Worm (Caenorhabditis elegans): ENCODE data around the gene K01D12.10.

K01D12.10 gene

ce11 chrV:12411909-12412308 lies 5.9 kb downstream of the K01D12.10 start, which contains the start of gene cdr-7:
TSS of gene cdr-7 (minus strand) at chrV:12412113.
- no peak for TF ChIP-seq T22C8.4 (GFP tag; IDR thresholded peaks at IDR 0.05)
- TF ChIP-seq ref-1 (GFP tag; conservative IDR thresholded peaks at IDR 0.05), result no peak

DNA sequence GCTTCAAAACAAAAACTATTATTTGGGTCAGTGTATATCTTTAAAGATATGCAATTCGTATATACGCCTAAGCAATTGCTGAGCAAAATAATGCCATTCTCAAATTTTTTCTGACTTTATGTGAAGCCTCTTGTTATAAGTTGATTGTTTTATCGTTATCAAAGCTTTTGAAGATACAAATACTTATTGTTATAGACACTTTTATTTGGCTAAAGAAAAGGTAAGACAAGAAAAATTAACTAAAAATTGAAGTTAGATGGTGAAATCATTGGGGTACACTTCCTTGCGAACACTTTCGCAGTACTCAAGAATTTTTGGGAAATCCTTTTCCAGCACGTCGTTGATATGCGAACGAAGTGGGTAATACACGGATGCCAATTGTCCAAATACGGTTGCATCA lies 6.3 kb downstream of the K01D12.10 start:
- TF ChIP-seq tab-1 (GFP tag; IDR thresholded peaks at IDR 0.05) (no peak), flt-1 (GFP tag; IDR thresholded peaks at IDR 0.05) (no peak), med-1 (GFP tag; optimal IDR thresholded peaks at IDR 0.05; ENCODE audit: insufficient read depth) (no peak), ztf-23 (GFP tag; IDR thresholded peaks at IDR 0.05) (no peak), ref-1 (GFP tag; conservative IDR thresholded peaks at IDR 0.05) (no peak), ztf-29 (GFP tag; IDR thresholded peaks at IDR 0.05) (no peak), T22C8.4 (GFP tag; IDR thresholded peaks at IDR 0.05) (no peak), cog-1 (tag; optimal IDR thresholded peaks at IDR 0.05) (no peak), klf-2 (GFP tag; conservative IDR thresholded peaks at IDR 0.05) (no peak)

DNA sequence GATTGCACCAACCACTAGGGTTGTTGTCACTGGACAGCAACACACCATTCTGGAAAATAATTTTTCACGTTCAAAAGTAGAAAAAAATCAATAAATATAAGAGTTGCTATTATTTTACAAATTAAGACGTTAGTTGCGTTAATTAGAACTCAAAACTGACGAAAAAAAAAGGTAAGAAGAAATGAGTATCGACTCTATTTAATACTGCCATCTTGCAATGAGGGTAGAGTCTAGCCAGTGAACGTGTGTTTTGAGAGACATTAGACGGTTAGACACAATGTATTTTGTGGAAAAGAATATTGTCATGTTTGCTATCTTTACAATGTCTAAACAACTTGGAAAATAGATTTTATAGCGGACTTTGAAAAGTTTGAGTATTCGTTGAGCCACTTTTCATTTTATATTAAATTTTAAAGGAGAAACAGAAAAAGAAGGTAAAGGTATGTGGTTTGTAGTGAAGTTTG lies 7.7 kb downstream of the K01D12.10 start, which contains the start of gene cdr-6:
cdr-6 (minus strand) TSS at position 51 of the 464 bp plus-strand sequence.
- TF ChIP-seq med-1 (GFP tag; optimal IDR thresholded peaks at IDR 0.05; ENCODE audit: insufficient read depth), result no peak

- no peak for TF ChIP-seq ztf-23 (GFP tag; IDR thresholded peaks at IDR 0.05)
- TF ChIP-seq T22C8.4 (GFP tag; IDR thresholded peaks at IDR 0.05), result no peak
- TF ChIP-seq med-1 (GFP tag; optimal IDR thresholded peaks at IDR 0.05; ENCODE audit: insufficient read depth), result no peak
- no peak for TF ChIP-seq cog-1 (tag; optimal IDR thresholded peaks at IDR 0.05)
- TF ChIP-seq flt-1 (GFP tag; IDR thresholded peaks at IDR 0.05), result no peak
- no peak for TF ChIP-seq ztf-29 (GFP tag; IDR thresholded peaks at IDR 0.05)
- TF ChIP-seq tab-1 (GFP tag; IDR thresholded peaks at IDR 0.05), result no peak
- no peak for TF ChIP-seq klf-2 (GFP tag; conservative IDR thresholded peaks at IDR 0.05)
- TF ChIP-seq ref-1 (GFP tag; conservative IDR thresholded peaks at IDR 0.05), result no peak
Observed at ce11 chrV:12414362-12414761, 8.3 kb downstream of the K01D12.10 start.

ce11 chrV:12415656-12416055 lies 9.6 kb downstream of the K01D12.10 start, which contains the start of gene cdr-2:
TSS of gene cdr-2 (minus strand) at chrV:12415709.
- TF ChIP-seq cog-1 (tag; optimal IDR thresholded peaks at IDR 0.05), result no peak
- TF ChIP-seq flt-1 (GFP tag; IDR thresholded peaks at IDR 0.05), result no peak
- no peak for TF ChIP-seq T22C8.4 (GFP tag; IDR thresholded peaks at IDR 0.05)
- no peak for TF ChIP-seq klf-2 (GFP tag; conservative IDR thresholded peaks at IDR 0.05)
- no peak for TF ChIP-seq med-1 (GFP tag; optimal IDR thresholded peaks at IDR 0.05; ENCODE audit: insufficient read depth)
- no peak for TF ChIP-seq ref-1 (GFP tag; conservative IDR thresholded peaks at IDR 0.05)
- no peak for TF ChIP-seq ztf-23 (GFP tag; IDR thresholded peaks at IDR 0.05)
- no peak for TF ChIP-seq tab-1 (GFP tag; IDR thresholded peaks at IDR 0.05)
- no peak for TF ChIP-seq ztf-29 (GFP tag; IDR thresholded peaks at IDR 0.05)

DNA sequence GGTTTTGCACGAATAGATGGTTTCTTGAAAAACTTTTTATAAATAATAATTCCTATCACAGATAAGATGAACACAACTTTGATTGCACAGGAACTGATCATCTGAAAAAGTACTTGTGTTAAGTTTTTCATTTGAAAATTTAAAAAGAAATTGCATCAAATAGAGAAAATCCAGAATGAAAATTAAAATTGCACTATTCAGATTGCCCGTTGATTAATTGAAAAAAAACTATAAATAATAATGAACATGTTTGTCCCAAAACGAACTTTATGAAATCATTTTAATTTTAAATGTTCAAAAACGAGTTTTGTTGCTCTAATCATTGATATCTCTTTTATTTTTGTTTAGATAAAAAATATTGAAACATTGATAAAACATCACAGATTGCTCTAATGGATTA lies 11.2 kb downstream of the K01D12.10 start, which contains the start of gene cdr-3:
cdr-3 (minus strand) TSS at position 101 of the 400 bp plus-strand sequence.
- TF ChIP-seq tab-1 (GFP tag; IDR thresholded peaks at IDR 0.05) (no peak), med-1 (GFP tag; optimal IDR thresholded peaks at IDR 0.05; ENCODE audit: insufficient read depth) (no peak), ztf-29 (GFP tag; IDR thresholded peaks at IDR 0.05) (no peak), flt-1 (GFP tag; IDR thresholded peaks at IDR 0.05) (no peak), cog-1 (tag; optimal IDR thresholded peaks at IDR 0.05) (no peak), klf-2 (GFP tag; conservative IDR thresholded peaks at IDR 0.05) (no peak), T22C8.4 (GFP tag; IDR thresholded peaks at IDR 0.05) (no peak), ref-1 (GFP tag; conservative IDR thresholded peaks at IDR 0.05) (no peak), ztf-23 (GFP tag; IDR thresholded peaks at IDR 0.05) (no peak)

DNA sequence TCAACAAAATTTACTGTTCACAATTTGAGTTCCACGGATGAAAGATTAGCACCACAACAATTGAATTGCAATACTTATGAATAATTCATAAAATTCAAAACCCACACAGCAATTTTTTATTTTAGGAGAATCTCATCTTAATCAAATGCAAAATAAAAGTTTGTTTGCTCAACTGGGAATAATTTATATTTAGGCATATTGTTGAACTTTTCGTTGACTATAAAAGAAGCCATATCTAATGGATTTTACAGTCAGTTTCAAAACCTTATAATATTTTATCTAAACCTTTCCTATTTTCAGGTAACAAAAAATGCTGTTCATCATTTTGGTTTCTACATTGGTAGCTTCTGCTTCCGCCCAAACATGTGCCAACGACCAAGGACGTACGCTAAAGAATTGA lies 12.3 kb downstream of the K01D12.10 start, which contains the start of gene C54D10.3:
C54D10.3 (plus strand) TSS at position 301 of the 400 bp plus-strand sequence.
- no peak for TF ChIP-seq cog-1 (tag; optimal IDR thresholded peaks at IDR 0.05)
- no peak for TF ChIP-seq ztf-29 (GFP tag; IDR thresholded peaks at IDR 0.05)
- no peak for TF ChIP-seq tab-1 (GFP tag; IDR thresholded peaks at IDR 0.05)
- TF ChIP-seq ref-1 (GFP tag; conservative IDR thresholded peaks at IDR 0.05), result no peak
- TF ChIP-seq ztf-23 (GFP tag; IDR thresholded peaks at IDR 0.05), result no peak
- TF ChIP-seq med-1 (GFP tag; optimal IDR thresholded peaks at IDR 0.05; ENCODE audit: insufficient read depth), result no peak
- TF ChIP-seq T22C8.4 (GFP tag; IDR thresholded peaks at IDR 0.05), result no peak
- TF ChIP-seq klf-2 (GFP tag; conservative IDR thresholded peaks at IDR 0.05), result no peak
- no peak for TF ChIP-seq flt-1 (GFP tag; IDR thresholded peaks at IDR 0.05)

DNA sequence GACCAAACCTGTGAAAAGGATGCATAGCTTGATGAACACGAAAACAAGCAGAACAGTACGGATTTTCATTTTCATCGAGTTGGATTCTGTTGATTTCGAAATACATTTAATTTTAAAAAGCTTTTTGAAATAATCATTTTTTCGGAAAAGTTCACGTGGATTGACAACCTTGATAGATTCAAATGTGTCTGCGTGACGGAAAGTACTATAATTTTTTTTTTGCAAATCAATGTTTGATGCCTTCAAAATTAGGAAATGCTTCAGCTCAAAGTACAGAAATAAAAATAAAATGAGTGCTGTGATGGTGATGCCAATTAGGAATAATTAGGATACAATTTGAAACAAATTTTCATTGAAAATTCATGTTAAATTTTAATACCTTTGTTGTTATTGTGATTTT lies 14.8 kb downstream of the K01D12.10 start, which contains the start of gene C54D10.4:
C54D10.4 (minus strand) TSS at position 101 of the 400 bp plus-strand sequence.
- TF ChIP-seq T22C8.4 (GFP tag; IDR thresholded peaks at IDR 0.05) (no peak), med-1 (GFP tag; optimal IDR thresholded peaks at IDR 0.05; ENCODE audit: insufficient read depth) (no peak), ztf-23 (GFP tag; IDR thresholded peaks at IDR 0.05) (no peak), tab-1 (GFP tag; IDR thresholded peaks at IDR 0.05) (no peak), flt-1 (GFP tag; IDR thresholded peaks at IDR 0.05) (no peak), klf-2 (GFP tag; conservative IDR thresholded peaks at IDR 0.05) (no peak), ztf-29 (GFP tag; IDR thresholded peaks at IDR 0.05) (no peak), ref-1 (GFP tag; conservative IDR thresholded peaks at IDR 0.05) (no peak), cog-1 (tag; optimal IDR thresholded peaks at IDR 0.05) (no peak)

DNA sequence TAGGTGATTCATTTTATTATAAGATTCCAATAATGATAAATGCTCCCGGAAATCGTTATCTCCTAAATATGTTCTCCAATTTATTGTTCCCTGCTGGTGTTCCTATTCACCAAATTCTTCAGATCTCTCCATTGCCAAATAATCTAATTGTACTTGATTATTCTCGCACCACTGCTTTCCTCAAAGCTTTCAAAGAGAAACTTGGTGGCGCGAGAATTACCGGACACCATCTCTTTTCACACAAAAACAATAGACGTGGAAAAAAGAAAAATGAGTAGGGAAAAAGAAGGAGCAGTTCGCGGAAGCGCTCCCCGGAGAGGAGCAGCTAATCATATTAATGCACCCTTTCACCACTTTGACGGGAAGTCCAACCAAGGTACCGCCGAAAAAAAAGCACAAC lies 15.3 kb downstream of the K01D12.10 start:
- no peak for TF ChIP-seq cog-1 (tag; optimal IDR thresholded peaks at IDR 0.05)
- no peak for TF ChIP-seq ref-1 (GFP tag; conservative IDR thresholded peaks at IDR 0.05)
- no peak for TF ChIP-seq ztf-29 (GFP tag; IDR thresholded peaks at IDR 0.05)
- no peak for TF ChIP-seq tab-1 (GFP tag; IDR thresholded peaks at IDR 0.05)
- TF ChIP-seq med-1 (GFP tag; optimal IDR thresholded peaks at IDR 0.05; ENCODE audit: insufficient read depth), result no peak
- no peak for TF ChIP-seq T22C8.4 (GFP tag; IDR thresholded peaks at IDR 0.05)
- no peak for TF ChIP-seq flt-1 (GFP tag; IDR thresholded peaks at IDR 0.05)
- no peak for TF ChIP-seq ztf-23 (GFP tag; IDR thresholded peaks at IDR 0.05)
- TF ChIP-seq klf-2 (GFP tag; conservative IDR thresholded peaks at IDR 0.05), result no peak

DNA sequence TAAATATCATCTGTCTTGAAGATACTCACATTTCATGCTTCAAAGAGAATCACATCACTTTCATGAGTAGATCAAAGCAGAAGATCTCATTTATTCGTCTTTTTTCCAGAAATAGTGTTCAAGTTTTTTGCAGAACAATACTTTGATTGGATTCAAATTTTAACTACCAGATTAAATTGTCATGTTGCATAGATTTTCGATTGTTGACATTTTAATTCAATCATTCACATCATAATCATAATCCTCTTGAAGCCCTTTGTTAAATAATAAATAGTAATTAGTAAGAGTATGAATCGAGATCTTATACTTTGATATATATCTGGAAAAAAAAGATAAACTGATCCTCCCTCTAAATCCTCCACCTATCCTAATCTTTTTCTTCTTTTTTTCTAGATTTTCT lies 21.8 kb downstream of the K01D12.10 start:
- no peak for TF ChIP-seq tab-1 (GFP tag; IDR thresholded peaks at IDR 0.05)
- no peak for TF ChIP-seq flt-1 (GFP tag; IDR thresholded peaks at IDR 0.05)
- TF ChIP-seq ref-1 (GFP tag; conservative IDR thresholded peaks at IDR 0.05), result no peak
